Worm (Caenorhabditis elegans): ENCODE measurements around the gene fbxa-47.

DNA sequence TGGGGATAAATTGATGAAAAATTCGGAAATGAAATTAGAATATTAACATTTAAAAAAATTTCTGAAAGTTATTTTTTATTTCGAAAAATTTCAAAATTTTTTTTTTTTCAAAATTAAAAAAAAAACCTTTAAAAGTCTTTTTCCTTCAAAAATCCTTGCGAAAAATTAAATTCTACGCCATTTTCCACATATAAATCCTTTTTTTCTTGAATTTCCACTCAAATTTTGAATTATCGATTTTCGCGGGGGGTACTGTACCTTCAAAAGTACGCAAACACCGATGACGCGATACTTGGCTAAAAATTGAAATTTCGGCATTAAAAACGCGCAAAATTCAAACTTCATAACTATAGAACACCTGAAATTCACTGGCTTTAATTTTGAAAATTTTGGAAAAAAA is 21.7 kb downstream of the fbxa-47 start:
- no peak for TF ChIP-seq ets-4 (tag; optimal IDR thresholded peaks at IDR 0.05)
- TF ChIP-seq T23F11.4 (GFP tag; optimal IDR thresholded peaks at IDR 0.05) = no peak
- no peak for TF ChIP-seq ceh-6 (GFP tag; optimal IDR thresholded peaks at IDR 0.05)
- TF ChIP-seq ceh-48 (tag; optimal IDR thresholded peaks at IDR 0.05) = no peak
- no peak for TF ChIP-seq C08G9.2 (tag; optimal IDR thresholded peaks at IDR 0.05)
- no peak for TF ChIP-seq fax-1 (tag; optimal IDR thresholded peaks at IDR 0.05)
- no peak for TF ChIP-seq mec-3 (tag; optimal IDR thresholded peaks at IDR 0.05; ENCODE audit: borderline replicate concordance)
- no peak for TF ChIP-seq syd-9 (tag; optimal IDR thresholded peaks at IDR 0.05)

All from whole organism, late embryonic.